Fruit fly (Drosophila melanogaster): Measurements from ENCODE around the gene NimC3.

NimC3 gene

DNA sequence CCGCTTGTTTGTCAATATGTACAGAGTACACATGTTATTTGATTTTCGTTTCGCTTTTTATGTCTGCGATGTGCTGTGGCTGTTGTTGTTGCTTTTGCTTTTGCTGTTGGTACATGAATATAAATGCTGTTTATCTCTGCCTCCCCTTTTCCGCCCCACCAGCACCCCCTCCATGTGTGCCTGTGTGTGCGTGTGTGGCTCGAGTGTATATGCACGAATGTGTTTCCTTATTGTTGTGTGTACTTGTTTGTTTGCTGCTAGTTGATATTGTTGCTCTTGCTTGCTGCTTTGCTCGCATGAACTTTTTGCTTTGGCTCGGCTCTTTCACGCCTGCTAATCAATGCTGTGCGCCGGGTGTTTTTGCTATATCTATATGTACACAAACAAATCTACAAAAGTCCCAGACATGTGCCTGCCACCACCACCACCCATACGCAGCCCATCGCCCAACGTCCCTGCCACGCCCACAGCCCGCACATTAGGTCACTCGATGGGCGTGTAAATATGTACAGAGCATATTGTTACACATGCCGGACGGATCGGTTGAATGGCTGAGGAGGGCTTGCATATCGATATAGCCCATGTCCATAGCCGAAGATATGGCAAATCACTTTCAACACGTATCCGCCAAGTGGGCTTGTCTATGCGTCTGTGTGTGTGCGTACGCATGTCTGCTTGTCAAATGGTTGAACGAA lies 4.2 kb upstream of the NimC3 start:
- TF ChIP-seq CG11294 (GFP tag; IDR thresholded peaks at IDR 0.05) (peak; percentile 63), Gug (GFP tag; IDR thresholded peaks at IDR 0.05) (peak; percentile 73), CG7368 (GFP tag; optimal IDR thresholded peaks at IDR 0.05) (peak; percentile 83), CG9139 (GFP tag; optimal IDR thresholded peaks at IDR 0.05) (peak; percentile 66), pdm3 (GFP tag; optimal IDR thresholded peaks at IDR 0.05) (peak; percentile 72), Met (GFP tag; optimal IDR thresholded peaks at IDR 0.05) (peak; percentile 78), CG6163 (GFP tag; IDR thresholded peaks at IDR 0.05) (peak; percentile 91), Eip75B (GFP tag; optimal IDR thresholded peaks at IDR 0.05) (peak; percentile 60), Eip93F (GFP tag; optimal IDR thresholded peaks at IDR 0.05) (no peak), CG8632 (GFP tag; optimal IDR thresholded peaks at IDR 0.05) (peak; percentile 77), CG32006 (GFP tag; optimal IDR thresholded peaks at IDR 0.05) (peak; percentile 21), CG1621 (tag; optimal IDR thresholded peaks at IDR 0.05) (peak; percentile 75), vri (GFP tag; optimal IDR thresholded peaks at IDR 0.05) (peak; percentile 81), CG3919 (GFP tag; optimal IDR thresholded peaks at IDR 0.05) (peak; percentile 67), CG16779 (tag; optimal IDR thresholded peaks at IDR 0.05) (peak; percentile 81), CG10669 (GFP tag; optimal IDR thresholded peaks at IDR 0.05) (peak; percentile 55), Blimp-1 (GFP tag; optimal IDR thresholded peaks at IDR 0.05) (peak; percentile 92), CG10631 (GFP tag; optimal IDR thresholded peaks at IDR 0.05) (peak; percentile 86), CG11902 (GFP tag; optimal IDR thresholded peaks at IDR 0.05) (no peak), CG34406 (GFP tag; optimal IDR thresholded peaks at IDR 0.05) (peak; percentile 77), acj6 (GFP tag; optimal IDR thresholded peaks at IDR 0.05) (peak; percentile 75), lz (GFP tag; optimal IDR thresholded peaks at IDR 0.05) (peak; percentile 65), CG6854 (GFP tag; optimal IDR thresholded peaks at IDR 0.05) (peak; percentile 93), dac (GFP tag; optimal IDR thresholded peaks at IDR 0.05) (peak; percentile 59), svp (GFP tag) (peak; percentile 69), Ets21C (GFP tag; optimal IDR thresholded peaks at IDR 0.05) (peak; percentile 49), CG6808 (GFP tag; optimal IDR thresholded peaks at IDR 0.05) (peak; percentile 75), Hr38 (GFP tag; optimal IDR thresholded peaks at IDR 0.05) (peak; percentile 85), salr (GFP tag; optimal IDR thresholded peaks at IDR 0.05) (peak; percentile 64 to 84), topi (GFP tag; optimal IDR thresholded peaks at IDR 0.05) (peak; percentile 75), CG6276 (GFP tag; optimal IDR thresholded peaks at IDR 0.05) (peak; percentile 68), net (GFP tag; optimal IDR thresholded peaks at IDR 0.05) (peak; percentile 69), esn (GFP tag; optimal IDR thresholded peaks at IDR 0.05) (peak; percentile 82), CG11762 (GFP tag; optimal IDR thresholded peaks at IDR 0.05; ENCODE audit: insufficient read depth) (peak; percentile 79), CG15336 (GFP tag; IDR thresholded peaks at IDR 0.05) (peak; percentile 59), achi (GFP tag; optimal IDR thresholded peaks at IDR 0.05) (peak; percentile 76), ss (GFP tag; optimal IDR thresholded peaks at IDR 0.05) (peak; percentile 78 to 85), CG31627 (GFP tag; optimal IDR thresholded peaks at IDR 0.05) (peak; percentile 69), cyc (GFP tag; optimal IDR thresholded peaks at IDR 0.05) (peak; percentile 58), Sox102F (GFP tag; optimal IDR thresholded peaks at IDR 0.05) (peak; percentile 79), dsx (GFP tag; optimal IDR thresholded peaks at IDR 0.05; ENCODE audit: poor library complexity, severe bottlenecking) (peak; percentile 61), OdsH (GFP tag; optimal IDR thresholded peaks at IDR 0.05) (peak; percentile 75), Hr4 (GFP tag; optimal IDR thresholded peaks at IDR 0.05) (peak; percentile 20), fd85E (GFP tag; optimal IDR thresholded peaks at IDR 0.05) (peak; percentile 66), CG3032 (tag; optimal IDR thresholded peaks at IDR 0.05) (peak; percentile 31), fd59A (GFP tag; optimal IDR thresholded peaks at IDR 0.05) (peak; percentile 21), Ets96B (tag; optimal IDR thresholded peaks at IDR 0.05) (peak; percentile 12), Sox14 (GFP tag; optimal IDR thresholded peaks at IDR 0.05) (peak; percentile 57), spab (GFP tag; optimal IDR thresholded peaks at IDR 0.05) (peak; percentile 74), Hr39 (GFP tag; optimal IDR thresholded peaks at IDR 0.05) (peak; percentile 44)

Data from whole organism, prepupa.